Fruit fly (Drosophila melanogaster) whole organism, adult: Measurements from ENCODE around the gene eIF2A.

Source experiments
- CG11617 ChIP-seq: fragments of 200-800 bp; sonication (Bioruptor generic); optimal IDR thresholded peaks from 2 replicates; lab custom pipeline; 2017; ENCODE audit warnings: mild to moderate bottlenecking, missing biosample characterization, missing genetic modification reagents, missing genetic modification characterization
- CG12768 ChIP-seq: fragments of 200-800 bp; sonication (Bioruptor generic); optimal IDR thresholded peaks from 2 replicates; lab custom pipeline; 2017; ENCODE audit warnings: missing biosample characterization, missing genetic modification characterization, mild to moderate bottlenecking, moderate library complexity, missing genetic modification reagents
- CG14711 ChIP-seq: fragments of 200-800 bp; sonication (Bioruptor generic); optimal IDR thresholded peaks from 2 replicates; lab custom pipeline; 2018; ENCODE audit warnings: missing biosample characterization, mild to moderate bottlenecking, missing genetic modification characterization, moderate library complexity
- CG1620 ChIP-seq: fragments of 200-800 bp; sonication (Bioruptor generic); optimal IDR thresholded peaks from 2 replicates; lab custom pipeline; 2016; ENCODE audit warnings: missing biosample characterization, missing genetic modification characterization
- CG33017 ChIP-seq: fragments of 200-800 bp; sonication (Bioruptor generic); optimal IDR thresholded peaks from 2 replicates; lab custom pipeline; 2018; ENCODE audit warnings: missing biosample characterization, mild to moderate bottlenecking, missing genetic modification characterization, moderate library complexity
- CG5204 ChIP-seq: fragments of 200-800 bp; sonication (Bioruptor generic); optimal IDR thresholded peaks from 2 replicates; lab custom pipeline; 2016; ENCODE audit warnings: missing biosample characterization, missing genetic modification characterization
- CG7101 ChIP-seq: fragments of 200-800 bp; sonication (Bioruptor generic); optimal IDR thresholded peaks from 2 replicates; lab custom pipeline; 2018; ENCODE audit warnings: missing biosample characterization, mild to moderate bottlenecking, missing genetic modification characterization, moderate library complexity
- Clk ChIP-seq: fragments of 200-800 bp; sonication (Bioruptor generic); optimal IDR thresholded peaks from 2 replicates; lab custom pipeline; 2017; ENCODE audit warnings: missing biosample characterization, missing genetic modification characterization
- bab1 ChIP-seq: fragments of 200-800 bp; sonication (Bioruptor generic); optimal IDR thresholded peaks from 3 replicates; lab custom pipeline; 2019; ENCODE audit warnings: missing biosample characterization, mild to moderate bottlenecking, missing genetic modification characterization, moderate library complexity
- cnc ChIP-seq, 2 experiments: fragments of >200 bp; optimal IDR thresholded peaks; 2 replicates each; lab custom pipeline; 2017
- kay ChIP-seq: fragments of 200-800 bp; sonication (Bioruptor generic); peaks from one replicate; lab custom pipeline; 2016; ENCODE audit warnings: missing biosample characterization, missing genetic modification characterization, borderline replicate concordance
- ovo ChIP-seq: fragments of 200-800 bp; sonication (Bioruptor generic); optimal IDR thresholded peaks from 2 replicates; lab custom pipeline; 2016; ENCODE audit warnings: missing biosample characterization, missing genetic modification characterization
- tj ChIP-seq: fragments of 200-800 bp; sonication (Bioruptor generic); optimal IDR thresholded peaks from 3 replicates; lab custom pipeline; 2017; ENCODE audit warnings: missing biosample characterization, mild to moderate bottlenecking, missing genetic modification characterization, moderate library complexity

DNA sequence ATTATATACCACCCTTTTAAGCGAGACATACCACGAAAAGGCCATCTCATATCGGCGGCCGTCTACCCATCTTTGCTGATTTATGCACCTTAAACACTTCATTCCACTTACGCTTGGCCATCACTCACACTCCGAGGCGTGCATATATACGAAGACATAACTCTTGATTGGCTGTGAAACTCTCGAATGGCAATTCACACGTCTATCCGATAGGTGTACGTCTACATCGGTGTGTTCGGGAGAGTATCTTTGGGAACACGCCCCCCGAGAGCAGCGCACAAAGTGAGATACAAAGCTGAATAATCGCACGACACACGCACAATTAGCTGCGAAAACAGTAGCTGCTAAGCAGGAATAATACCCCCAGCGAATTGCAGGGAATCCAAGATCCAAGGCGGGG, 5.8 kb upstream of the eIF2A start:
- no peak for TF ChIP-seq tj (GFP tag; lab: Kevin White, UChicago)
- TF ChIP-seq CG33017 (tag; lab: Kevin White, UChicago): no peak
- no peak for TF ChIP-seq CG12768
- TF ChIP-seq CG11617: no peak
- no peak for TF ChIP-seq cnc (optimal IDR thresholded peaks at IDR 0.05; lab: Kevin White, UChicago)
- TF ChIP-seq Clk: no peak
- no peak for TF ChIP-seq kay (GFP tag; lab: Kevin White, UChicago)
- TF ChIP-seq ovo (GFP tag; lab: Kevin White, UChicago): no peak
- no peak for TF ChIP-seq CG1620 (GFP tag; lab: Kevin White, UChicago)
- no peak for TF ChIP-seq CG5204 (GFP tag; lab: Kevin White, UChicago)
- no peak for TF ChIP-seq CG7101
- TF ChIP-seq CG14711: no peak
- no peak for TF ChIP-seq bab1 (GFP tag; lab: Kevin White, UChicago)
